Worm (Caenorhabditis elegans): ENCODE results near the gene gcy-21.

- TF ChIP-seq dao-5 (tag; optimal IDR thresholded peaks at IDR 0.05) (no peak), him-1 (tag; optimal IDR thresholded peaks at IDR 0.05) (no peak), W03F9.2 (tag; optimal IDR thresholded peaks at IDR 0.05) (no peak)
Observed at ce11 chrII:2641777-2642176, 17.7 kb upstream of the gcy-21 start, which contains the start of gene F22E5.7.

All from whole organism, L4/young adult.